Fruit fly (Drosophila melanogaster) whole organism, adult: ENCODE measurements around the gene CG45075.
A peak's percentile ranks its signal among the peaks of the same experiment; 100 is the strongest.

ENCODE experiments used
- CG11617 ChIP-seq: fragments of 200-800 bp; sonication (Bioruptor generic); optimal IDR thresholded peaks from 2 replicates; lab custom pipeline; 2017; ENCODE audit warnings: mild to moderate bottlenecking, missing biosample characterization, missing genetic modification reagents, missing genetic modification characterization
- CG12768 ChIP-seq: fragments of 200-800 bp; sonication (Bioruptor generic); optimal IDR thresholded peaks from 2 replicates; lab custom pipeline; 2017; ENCODE audit warnings: missing biosample characterization, missing genetic modification characterization, mild to moderate bottlenecking, moderate library complexity, missing genetic modification reagents
- CG14711 ChIP-seq: fragments of 200-800 bp; sonication (Bioruptor generic); optimal IDR thresholded peaks from 2 replicates; lab custom pipeline; 2018; ENCODE audit warnings: missing biosample characterization, mild to moderate bottlenecking, missing genetic modification characterization, moderate library complexity
- CG1620 ChIP-seq: fragments of 200-800 bp; sonication (Bioruptor generic); optimal IDR thresholded peaks from 2 replicates; lab custom pipeline; 2016; ENCODE audit warnings: missing biosample characterization, missing genetic modification characterization
- CG33017 ChIP-seq: fragments of 200-800 bp; sonication (Bioruptor generic); optimal IDR thresholded peaks from 2 replicates; lab custom pipeline; 2018; ENCODE audit warnings: missing biosample characterization, mild to moderate bottlenecking, missing genetic modification characterization, moderate library complexity
- CG5204 ChIP-seq: fragments of 200-800 bp; sonication (Bioruptor generic); optimal IDR thresholded peaks from 2 replicates; lab custom pipeline; 2016; ENCODE audit warnings: missing biosample characterization, missing genetic modification characterization
- CG7045 ChIP-seq: fragments of 200-800 bp; sonication (Bioruptor generic); optimal IDR thresholded peaks from 2 replicates; lab custom pipeline; 2017; ENCODE audit warnings: missing biosample characterization, mild to moderate bottlenecking, missing genetic modification characterization
- CG7101 ChIP-seq: fragments of 200-800 bp; sonication (Bioruptor generic); optimal IDR thresholded peaks from 2 replicates; lab custom pipeline; 2018; ENCODE audit warnings: missing biosample characterization, mild to moderate bottlenecking, missing genetic modification characterization, moderate library complexity
- Clk ChIP-seq: fragments of 200-800 bp; sonication (Bioruptor generic); optimal IDR thresholded peaks from 2 replicates; lab custom pipeline; 2017; ENCODE audit warnings: missing biosample characterization, missing genetic modification characterization
- Crg-1 ChIP-seq: fragments of 200-800 bp; sonication (Bioruptor generic); optimal IDR thresholded peaks from 2 replicates; lab custom pipeline; 2016; ENCODE audit warnings: missing biosample characterization, missing genetic modification characterization
- Hr96 ChIP-seq: fragments of 200-800 bp; sonication (Bioruptor generic); optimal IDR thresholded peaks from 2 replicates; lab custom pipeline; 2016; ENCODE audit warnings: missing biosample characterization, missing genetic modification characterization
- Mnt ChIP-seq: fragments of 200-800 bp; sonication (Bioruptor generic); optimal IDR thresholded peaks from 2 replicates; lab custom pipeline; 2016; ENCODE audit warnings: missing biosample characterization, mild to moderate bottlenecking, missing genetic modification characterization
- bab1 ChIP-seq: fragments of 200-800 bp; sonication (Bioruptor generic); optimal IDR thresholded peaks from 3 replicates; lab custom pipeline; 2019; ENCODE audit warnings: missing biosample characterization, mild to moderate bottlenecking, missing genetic modification characterization, moderate library complexity
- cic ChIP-seq: fragments of 200-800 bp; sonication (Bioruptor generic); optimal IDR thresholded peaks from 2 replicates; lab custom pipeline; 2017; ENCODE audit warnings: missing biosample characterization, mild to moderate bottlenecking, missing genetic modification characterization, moderate library complexity
- cnc ChIP-seq, 2 experiments: fragments of >200 bp; optimal IDR thresholded peaks; 2 replicates each; lab custom pipeline; 2017
- kay ChIP-seq: fragments of 200-800 bp; sonication (Bioruptor generic); peaks from one replicate; lab custom pipeline; 2016; ENCODE audit warnings: missing biosample characterization, missing genetic modification characterization, borderline replicate concordance
- ovo ChIP-seq: fragments of 200-800 bp; sonication (Bioruptor generic); optimal IDR thresholded peaks from 2 replicates; lab custom pipeline; 2016; ENCODE audit warnings: missing biosample characterization, missing genetic modification characterization
- pad ChIP-seq: fragments of 200-800 bp; sonication (Bioruptor generic); optimal IDR thresholded peaks from 3 replicates; lab custom pipeline; 2017; ENCODE audit warnings: missing biosample characterization, missing genetic modification characterization, mild to moderate bottlenecking, moderate library complexity, missing genetic modification reagents
- tj ChIP-seq: fragments of 200-800 bp; sonication (Bioruptor generic); optimal IDR thresholded peaks from 3 replicates; lab custom pipeline; 2017; ENCODE audit warnings: missing biosample characterization, mild to moderate bottlenecking, missing genetic modification characterization, moderate library complexity
- toe ChIP-seq: fragments of 200-800 bp; sonication (Bioruptor generic); optimal IDR thresholded peaks from 2 replicates; lab custom pipeline; 2016; ENCODE audit warnings: missing biosample characterization, missing genetic modification characterization

Gene CG45075

DNA sequence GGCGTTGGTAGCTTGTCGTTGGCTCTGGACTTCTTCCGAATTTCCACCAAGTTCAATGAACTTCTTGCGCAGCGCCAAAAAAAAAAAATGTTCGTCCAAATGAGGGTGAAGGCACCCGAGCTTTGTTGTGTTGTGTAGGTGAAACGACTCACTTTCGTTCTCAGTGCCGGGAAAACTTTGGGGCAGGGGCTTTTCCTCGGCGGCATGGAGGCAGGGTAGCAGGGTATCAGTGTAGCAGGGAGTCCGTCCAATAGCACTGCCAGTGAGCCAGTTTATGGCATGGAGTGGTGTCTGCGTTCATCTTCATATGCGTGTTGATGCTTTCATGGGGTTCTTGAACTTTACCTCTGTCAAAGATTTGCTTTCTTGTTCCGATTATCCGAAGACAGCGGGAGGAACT, 16.9 kb upstream of the CG45075 start:
- TF ChIP-seq Crg-1 (GFP tag; lab: Kevin White, UChicago) = no peak
- TF ChIP-seq toe (GFP tag; lab: Kevin White, UChicago) = no peak
- no peak for TF ChIP-seq Hr96
- TF ChIP-seq CG12768 (GFP tag; lab: Kevin White, UChicago) = no peak
- TF ChIP-seq CG11617 (GFP tag; lab: Kevin White, UChicago) = no peak
- no peak for TF ChIP-seq ovo (GFP tag; lab: Kevin White, UChicago)
- no peak for TF ChIP-seq tj
- TF ChIP-seq pad (GFP tag; lab: Kevin White, UChicago) = no peak
- no peak for TF ChIP-seq bab1
- TF ChIP-seq kay (GFP tag; lab: Kevin White, UChicago) = no peak
- no peak for TF ChIP-seq Clk (GFP tag; lab: Kevin White, UChicago)
- no peak for TF ChIP-seq CG5204
- TF ChIP-seq Mnt (GFP tag; lab: Kevin White, UChicago) = no peak
- no peak for TF ChIP-seq cic (GFP tag; lab: Kevin White, UChicago)
- TF ChIP-seq CG7045 (GFP tag; lab: Kevin White, UChicago) = no peak
- TF ChIP-seq CG33017 (tag; lab: Kevin White, UChicago) = no peak
- TF ChIP-seq cnc (optimal IDR thresholded peaks at IDR 0.05; lab: Kevin White, UChicago) = no peak
- TF ChIP-seq CG1620 = no peak
- TF ChIP-seq CG14711 (tag; lab: Kevin White, UChicago) = no peak
- TF ChIP-seq CG7101 (tag; lab: Kevin White, UChicago) = no peak

DNA sequence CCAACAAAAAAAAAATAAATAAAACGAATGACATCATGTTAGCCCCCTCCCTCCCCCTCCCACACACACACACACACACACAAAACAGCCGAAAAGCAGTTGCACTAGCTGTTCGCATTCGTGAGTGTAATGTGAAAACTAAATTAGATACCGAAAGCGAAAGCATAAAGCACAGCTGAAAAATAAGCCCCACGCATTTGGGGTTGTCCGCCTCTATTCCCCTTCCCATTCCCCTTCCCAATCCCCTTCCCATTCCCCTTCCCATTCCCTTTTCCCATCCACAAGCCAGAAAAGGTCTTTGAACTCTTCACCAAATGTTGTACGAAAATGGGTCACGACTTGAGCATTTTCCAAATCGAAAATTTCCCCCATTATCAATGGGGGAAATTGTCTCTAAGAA, 15.9 kb upstream of the CG45075 start:
- TF ChIP-seq bab1 (no peak), CG7045 (GFP tag; lab: Kevin White, UChicago) (no peak), CG12768 (GFP tag; lab: Kevin White, UChicago) (no peak), kay (GFP tag; lab: Kevin White, UChicago) (no peak), cic (GFP tag; lab: Kevin White, UChicago) (no peak), cnc (optimal IDR thresholded peaks at IDR 0.05; lab: Kevin White, UChicago) (no peak), Crg-1 (GFP tag; lab: Kevin White, UChicago) (no peak), Clk (GFP tag; lab: Kevin White, UChicago) (no peak), toe (GFP tag; lab: Kevin White, UChicago) (no peak), tj (no peak), pad (GFP tag; lab: Kevin White, UChicago) (no peak), CG7101 (tag; lab: Kevin White, UChicago) (no peak)

dm6 chr2L:6076143-6076542, 15.1 kb upstream of the CG45075 start:
- TF ChIP-seq tj (no peak), cnc (optimal IDR thresholded peaks at IDR 0.05; lab: Kevin White, UChicago) (no peak), cic (GFP tag; lab: Kevin White, UChicago) (no peak), bab1 (no peak), CG33017 (tag; lab: Kevin White, UChicago) (no peak), CG1620 (no peak), kay (GFP tag; lab: Kevin White, UChicago) (no peak), ovo (GFP tag; lab: Kevin White, UChicago) (no peak), CG7045 (GFP tag; lab: Kevin White, UChicago) (no peak), CG7101 (tag; lab: Kevin White, UChicago) (no peak), Crg-1 (GFP tag; lab: Kevin White, UChicago) (no peak), pad (GFP tag; lab: Kevin White, UChicago) (no peak)

dm6 chr2L:6076829-6077364, 14.3 kb upstream of the CG45075 start:
- TF ChIP-seq Hr96 = no peak
- no peak for TF ChIP-seq cic (GFP tag; lab: Kevin White, UChicago)
- TF ChIP-seq Clk (GFP tag; lab: Kevin White, UChicago) = no peak
- no peak for TF ChIP-seq CG5204
- TF ChIP-seq CG7045 (GFP tag; lab: Kevin White, UChicago) = no peak
- TF ChIP-seq CG14711 (tag; lab: Kevin White, UChicago) = no peak
- TF ChIP-seq Mnt (GFP tag; lab: Kevin White, UChicago) = no peak
- TF ChIP-seq CG7101 (tag; lab: Kevin White, UChicago) = no peak

- TF ChIP-seq bab1 = no peak
- TF ChIP-seq kay (GFP tag; lab: Kevin White, UChicago) = peak; percentile 98
These were observed 13.6 kb upstream of the CG45075 start for dm6 chr2L:6077632-6078031.

dm6 chr2L:6078757-6079351, 12.4 kb upstream of the CG45075 start:
- TF ChIP-seq kay (GFP tag; lab: Kevin White, UChicago) (peak; percentile 99), toe (GFP tag; lab: Kevin White, UChicago) (peak; percentile 68), bab1 (peak; percentile 5), CG12768 (GFP tag; lab: Kevin White, UChicago) (peak; percentile 91), ovo (GFP tag; lab: Kevin White, UChicago) (peak; percentile 88), CG5204 (no peak), Hr96 (no peak), CG14711 (tag; lab: Kevin White, UChicago) (peak; percentile 18), CG11617 (GFP tag; lab: Kevin White, UChicago) (peak; percentile 48), CG7045 (GFP tag; lab: Kevin White, UChicago) (peak; percentile 13), Crg-1 (GFP tag; lab: Kevin White, UChicago) (peak; percentile 81), tj (peak; percentile 100), cnc (optimal IDR thresholded peaks at IDR 0.05; lab: Kevin White, UChicago) (peak in 1 of 2 experiments; percentile 90), Mnt (GFP tag; lab: Kevin White, UChicago) (peak; percentile 99), Clk (GFP tag; lab: Kevin White, UChicago) (peak; percentile 91), pad (GFP tag; lab: Kevin White, UChicago) (peak; percentile 86), CG1620 (peak; percentile 31), cic (GFP tag; lab: Kevin White, UChicago) (peak; percentile 100), CG7101 (tag; lab: Kevin White, UChicago) (peak; percentile 40), CG33017 (tag; lab: Kevin White, UChicago) (peak; percentile 55)
